Worm (Caenorhabditis elegans): ENCODE measurements around the gene gnrr-7.
A peak's percentile ranks its signal among the peaks of the same experiment; 100 is the strongest.

Gene gnrr-7

DNA sequence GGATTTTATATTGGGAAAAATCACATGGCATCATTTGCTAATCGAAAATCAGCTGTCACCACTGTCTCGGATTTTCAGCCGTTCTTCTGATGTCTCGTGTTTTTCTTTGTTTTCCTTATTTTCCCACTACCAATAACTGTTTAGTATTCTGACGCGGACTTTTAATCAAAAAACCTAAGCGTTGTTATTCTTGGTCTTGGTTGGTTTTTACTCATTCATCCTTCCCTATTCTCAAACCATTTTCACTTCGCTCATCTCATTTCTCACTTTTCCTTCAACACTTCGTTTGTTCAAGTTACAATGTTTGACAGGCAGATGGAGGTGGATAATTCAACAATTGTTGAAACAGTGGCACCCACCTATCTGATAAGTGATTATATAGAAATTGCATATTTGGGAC, 7.0 kb upstream of the gnrr-7 start, which contains the start of gene gnrr-6:
Gene gnrr-6 (plus strand): TSS at position 301 of the 400 bp plus-strand sequence.
- TF ChIP-seq T26A8.4 (GFP tag; IDR thresholded peaks at IDR 0.05) (no peak), ama-1 (optimal IDR thresholded peaks at IDR 0.05) (no peak), ceh-44 (GFP tag; IDR thresholded peaks at IDR 0.05) (no peak), ces-1 (GFP tag; optimal IDR thresholded peaks at IDR 0.05) (no peak), snpc-1.2 (GFP tag; IDR thresholded peaks at IDR 0.05) (no peak), fkh-10 (GFP tag; optimal IDR thresholded peaks at IDR 0.05) (no peak), vab-7 (GFP tag; IDR thresholded peaks at IDR 0.05) (no peak), dmd-9 (GFP tag; IDR thresholded peaks at IDR 0.05) (no peak)

DNA sequence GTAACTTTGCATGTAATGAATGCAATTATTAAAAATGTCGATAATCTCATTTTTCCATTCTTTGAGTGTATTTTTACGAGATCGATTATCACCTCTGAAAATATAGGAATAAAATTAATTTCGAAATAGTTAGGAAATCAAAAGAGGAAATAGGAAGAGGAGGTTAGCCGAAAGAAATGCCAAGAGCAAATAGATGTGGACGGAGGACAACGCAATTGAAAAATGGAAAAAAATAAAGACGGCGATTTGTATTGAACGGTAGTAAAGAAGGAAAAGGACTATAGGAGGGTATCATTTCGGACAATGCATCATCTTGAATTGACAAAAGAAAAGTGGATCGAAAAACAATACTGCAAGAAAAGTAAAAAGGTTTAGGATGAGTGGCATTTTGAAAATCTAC, 3.9 kb downstream of the gnrr-7 start, which contains the start of gene F13D2.1:
Gene F13D2.1 (minus strand): TSS at position 101 of the 400 bp plus-strand sequence.
- no peak for TF ChIP-seq dve-1 (tag; optimal IDR thresholded peaks at IDR 0.05; ENCODE audit: insufficient read depth)
- peak in 1 of 2 experiments; percentile 5 for TF ChIP-seq unc-62 (GFP tag; optimal IDR thresholded peaks at IDR 0.05 in 1 of 2)
- TF ChIP-seq unc-62 (tag; optimal IDR thresholded peaks at IDR 0.05): no peak
- TF ChIP-seq nhr-10 (tag; optimal IDR thresholded peaks at IDR 0.05): no peak

DNA sequence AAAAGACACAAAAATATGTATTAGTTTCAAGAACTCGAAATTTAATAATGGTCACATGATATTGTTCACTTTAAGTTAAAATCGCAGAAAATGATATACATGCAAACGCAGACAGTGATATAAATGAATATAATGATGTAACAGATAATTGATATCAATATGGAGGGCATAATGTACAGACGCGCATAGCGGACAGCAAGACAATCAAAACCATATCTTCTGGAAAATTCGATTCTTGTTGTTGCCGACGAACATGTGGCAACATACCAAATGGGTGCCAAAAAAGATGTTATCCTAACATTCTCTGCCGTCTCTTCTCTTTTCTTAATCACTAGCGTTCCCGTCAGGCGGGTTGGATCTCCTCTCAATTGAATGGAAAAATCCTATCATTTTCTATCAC, 4.8 kb downstream of the gnrr-7 start:
- TF ChIP-seq hlh-11 (tag; optimal IDR thresholded peaks at IDR 0.05) (peak; percentile 56), mxl-3 (GFP tag; optimal IDR thresholded peaks at IDR 0.05) (peak; percentile 63), mdl-1 (tag; optimal IDR thresholded peaks at IDR 0.05) (peak in 1 of 2 experiments; percentile 45), hlh-30 (tag; optimal IDR thresholded peaks at IDR 0.05; ENCODE audit: insufficient read depth) (peak; percentile 46), nhr-28 (tag; optimal IDR thresholded peaks at IDR 0.05) (peak; percentile 24), snpc-1.2 (GFP tag; IDR thresholded peaks at IDR 0.05) (no peak), spr-1 (tag; optimal IDR thresholded peaks at IDR 0.05) (no peak), nhr-48 (tag; optimal IDR thresholded peaks at IDR 0.05) (peak; percentile 3), daf-8 (GFP tag; IDR thresholded peaks at IDR 0.05) (no peak), daf-16 (GFP tag; optimal IDR thresholded peaks at IDR 0.05) (no peak), daf-16 (tag; optimal IDR thresholded peaks at IDR 0.05) (no peak), ztf-7 (tag; optimal IDR thresholded peaks at IDR 0.05) (no peak), dve-1 (tag; optimal IDR thresholded peaks at IDR 0.05; ENCODE audit: insufficient read depth) (no peak), gei-8 (GFP tag; optimal IDR thresholded peaks at IDR 0.05) (no peak), ceh-20 (GFP tag; IDR thresholded peaks at IDR 0.05) (no peak), nhr-111 (GFP tag; optimal IDR thresholded peaks at IDR 0.05) (no peak)

DNA sequence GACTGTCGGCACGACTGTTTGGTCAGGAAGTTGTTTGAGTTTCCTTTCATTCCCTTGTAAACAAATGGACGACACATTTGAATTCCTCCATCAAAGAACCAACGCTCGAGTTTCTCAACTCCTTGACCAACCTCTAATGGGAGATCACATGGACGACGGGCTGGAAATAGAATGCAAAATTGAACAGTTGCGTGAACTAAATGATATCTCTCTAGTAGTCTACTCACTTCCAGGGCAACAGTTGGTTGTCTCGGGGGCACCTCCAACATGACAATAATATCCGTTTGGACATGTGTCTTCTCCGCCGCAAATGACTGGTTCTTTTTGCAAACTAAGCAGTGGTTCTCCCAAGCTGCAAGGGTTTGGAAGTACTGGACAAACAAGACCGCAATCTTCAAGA, 8.1 kb downstream of the gnrr-7 start:
- TF ChIP-seq unc-62 (GFP tag; optimal IDR thresholded peaks at IDR 0.05 in 1 of 2) (peak in 1 of 2 experiments; percentile 67), unc-62 (tag; optimal IDR thresholded peaks at IDR 0.05) (no peak), hlh-11 (tag; optimal IDR thresholded peaks at IDR 0.05) (peak; percentile 20), zfp-2 (tag; optimal IDR thresholded peaks at IDR 0.05) (no peak), zfp-3 (GFP tag; conservative IDR thresholded peaks at IDR 0.05) (no peak), pqm-1 (tag; optimal IDR thresholded peaks at IDR 0.05) (no peak), dve-1 (tag; optimal IDR thresholded peaks at IDR 0.05; ENCODE audit: insufficient read depth) (no peak), ces-1 (GFP tag; optimal IDR thresholded peaks at IDR 0.05) (no peak)

DNA sequence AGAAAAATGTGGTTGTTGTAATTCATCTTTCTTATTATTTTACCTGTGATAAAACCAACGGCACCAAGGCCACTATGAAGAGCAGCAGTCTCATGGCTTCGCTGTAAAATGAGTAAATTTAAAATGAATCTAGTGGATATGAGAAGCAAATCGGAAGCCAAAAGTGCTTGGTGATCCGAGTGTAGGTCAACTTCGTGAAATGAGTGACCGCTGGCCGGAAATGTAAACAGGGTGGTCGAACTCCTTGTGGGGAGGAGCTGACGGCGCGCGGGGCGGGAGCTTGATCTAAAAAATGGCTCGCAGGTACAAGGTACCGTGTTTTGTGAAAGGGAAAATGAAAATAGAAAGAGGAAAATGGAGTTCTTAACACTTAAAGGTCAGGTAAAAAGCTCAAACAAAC, 11.1 kb downstream of the gnrr-7 start, which contains the start of gene C34F6.1:
Gene C34F6.1 (minus strand): TSS at position 101 of the 400 bp plus-strand sequence.
- TF ChIP-seq F37D6.2 (tag; optimal IDR thresholded peaks at IDR 0.05) (no peak), aha-1 (tag) (peak; percentile 17), lin-38 (GFP tag; IDR thresholded peaks at IDR 0.05) (no peak)

DNA sequence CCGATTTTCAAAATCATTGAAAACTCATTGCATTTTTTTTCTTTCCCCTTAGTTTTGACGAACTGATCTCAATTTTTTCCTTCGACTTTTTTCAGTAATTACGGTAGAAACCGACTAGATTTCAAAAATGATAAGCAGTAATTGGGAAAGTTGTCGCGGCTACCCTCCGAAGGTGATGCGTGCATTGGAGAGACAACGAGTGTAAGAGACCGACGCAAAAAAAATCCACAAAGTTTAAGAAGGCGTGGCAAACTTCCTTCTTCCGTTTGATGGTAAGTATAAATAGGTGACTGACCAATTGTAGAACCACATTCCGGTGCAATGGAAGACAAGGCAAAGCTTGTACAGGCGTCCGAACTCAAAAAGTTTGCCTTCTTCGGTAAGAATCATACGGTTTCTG, 13.6 kb downstream of the gnrr-7 start, which contains the start of gene col-178:
Gene col-178 (plus strand): TSS at position 301 of the 400 bp plus-strand sequence.
- TF ChIP-seq Y48G9A.11 (GFP tag; IDR thresholded peaks at IDR 0.05): no peak
- TF ChIP-seq unc-62 (GFP tag; optimal IDR thresholded peaks at IDR 0.05 in 1 of 2): peak in 1 of 2 experiments; percentile 67
- no peak for TF ChIP-seq unc-62 (tag; optimal IDR thresholded peaks at IDR 0.05)

All from whole organism, L4 larva.